Worm (Caenorhabditis elegans): Measurements from ENCODE around the gene usp-14.

- no peak for TF ChIP-seq tab-1 (GFP tag; IDR thresholded peaks at IDR 0.05)
- TF ChIP-seq ref-1 (GFP tag; conservative IDR thresholded peaks at IDR 0.05), result no peak
- no peak for TF ChIP-seq klf-2 (GFP tag; conservative IDR thresholded peaks at IDR 0.05)
- no peak for TF ChIP-seq ztf-23 (GFP tag; IDR thresholded peaks at IDR 0.05)
These were observed 26.5 kb upstream of the usp-14 start, which contains the start of gene K10H10.9 for ce11 chrII:14515017-14515416.
